Fruit fly (Drosophila melanogaster) whole organism, embryonic: ENCODE measurements around the gene CG1273.

Experiments used
- Awh ChIP-seq: fragments of 200-800 bp; sonication (Bioruptor generic); IDR thresholded peaks from 2 replicates; pipeline ENCODE4, ENCODE4 v1.3.6; 2022; ENCODE audit warnings: missing biosample characterization, missing genetic modification characterization
- CG13296 ChIP-seq: fragments of 200-800 bp; sonication (Bioruptor generic); optimal IDR thresholded peaks from 3 replicates; lab custom pipeline; 2018; ENCODE audit warnings: missing biosample characterization, mild to moderate bottlenecking, missing genetic modification characterization
- CG7963 ChIP-seq: fragments of 200-800 bp; sonication (Bioruptor generic); IDR thresholded peaks from 3 replicates; pipeline ENCODE4 v1.3.6; 2022; ENCODE audit warnings: missing biosample characterization, missing genetic modification characterization; ENCODE audit not compliant: partially characterized antibody
- Dll ChIP-seq: fragments of 200-800 bp; sonication (Bioruptor generic); IDR thresholded peaks from 4 replicates; pipeline ENCODE4 v1.3.6; 2022; ENCODE audit warnings: missing biosample characterization, missing genetic modification characterization; ENCODE audit not compliant: partially characterized antibody
- dmrt99B ChIP-seq: fragments of 200-800 bp; sonication (Bioruptor generic); optimal IDR thresholded peaks from 2 replicates; lab custom pipeline; 2018; ENCODE audit warnings: missing biosample characterization, mild to moderate bottlenecking, missing genetic modification characterization, moderate library complexity
- gro ChIP-seq: fragments of 200-800 bp; sonication (Bioruptor generic); optimal IDR thresholded peaks from 2 replicates; lab custom pipeline; 2016; ENCODE audit warnings: missing biosample characterization, missing genetic modification characterization
- psq ChIP-seq: fragments of 200-800 bp; sonication (Bioruptor generic); optimal IDR thresholded peaks from 2 replicates; lab custom pipeline; 2017; ENCODE audit warnings: missing biosample characterization, missing genetic modification characterization
- usp ChIP-seq: fragments of >200 bp; optimal IDR thresholded peaks from 2 replicates; lab custom pipeline; 2017; ENCODE audit warnings: missing biosample characterization, missing genetic modification characterization

- TF ChIP-seq Awh (GFP tag; lab: Robert Waterston, UW) (peak; percentile 64; the same call in 1 of the 2 replicates), psq (GFP tag; lab: Kevin White, UChicago) (peak; percentile 38), dmrt99B (tag; lab: Kevin White, UChicago) (peak; percentile 88), CG7963 (GFP tag; lab: Robert Waterston, UW) (no peak), usp (no peak), CG13296 (GFP tag; lab: Kevin White, UChicago) (peak; percentile 93), Dll (no peak), gro (GFP tag; lab: Kevin White, UChicago) (peak; percentile 91)
Observed at dm6 chr3L:4239442-4240322, 23.8 kb upstream of the CG1273 start, which contains the start of gene Sqor.
